Worm (Caenorhabditis elegans) whole organism, dauer: ENCODE results near the gene F20D6.15.

ENCODE experiments used
- unc-62 ChIP-seq: sonication (generic microtip); optimal IDR thresholded peaks from 2 replicates; lab custom pipeline; 2017; ENCODE audit warnings: missing biosample characterization, missing genetic modification reagents, missing genetic modification characterization

The F20D6.15 gene

DNA sequence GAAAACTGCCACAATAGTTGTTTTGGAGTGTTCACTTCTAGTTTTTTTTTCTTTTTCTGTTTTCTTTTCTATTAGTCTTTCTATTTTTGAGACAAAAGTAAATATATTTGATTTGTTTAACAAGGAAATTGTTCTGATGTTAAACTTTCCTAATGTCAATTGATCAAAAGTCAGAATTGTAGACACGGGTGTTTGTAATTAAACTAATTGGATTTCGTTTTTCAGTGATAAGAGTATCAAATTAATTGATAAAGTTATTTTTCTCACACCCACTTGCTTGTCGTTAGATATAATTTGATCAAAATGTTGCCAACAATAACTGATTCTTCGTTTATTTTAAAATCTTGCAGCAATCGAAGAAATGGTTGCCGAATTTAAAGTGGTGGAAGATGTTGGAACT is 25.1 kb downstream of the F20D6.15 start:
- no peak for TF ChIP-seq unc-62 (GFP tag; lab: Kevin White, UChicago)

DNA sequence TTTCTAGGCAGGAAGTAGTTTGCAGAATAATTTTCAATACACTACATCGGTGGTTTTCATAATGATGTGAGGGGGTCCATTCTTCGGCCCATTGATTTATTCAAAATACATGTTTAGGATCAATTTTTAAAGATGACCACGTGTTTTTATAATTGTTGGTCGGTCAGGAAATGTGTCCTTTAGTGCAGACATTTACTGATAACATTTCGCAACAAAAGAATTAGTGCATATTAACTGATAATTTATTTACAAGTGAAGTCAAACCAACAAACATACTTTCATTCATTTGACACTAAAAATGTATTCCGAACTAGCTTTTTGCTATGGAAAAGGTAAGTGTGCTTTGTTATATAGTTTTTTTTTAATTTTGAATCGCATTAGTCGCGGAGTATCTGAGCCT is 26.6 kb downstream of the F20D6.15 start, which contains the start of gene F20D6.5:
Gene F20D6.5 (plus strand): TSS at position 259 of the 400 bp plus-strand sequence.
- TF ChIP-seq unc-62 (GFP tag; lab: Kevin White, UChicago) = no peak

DNA sequence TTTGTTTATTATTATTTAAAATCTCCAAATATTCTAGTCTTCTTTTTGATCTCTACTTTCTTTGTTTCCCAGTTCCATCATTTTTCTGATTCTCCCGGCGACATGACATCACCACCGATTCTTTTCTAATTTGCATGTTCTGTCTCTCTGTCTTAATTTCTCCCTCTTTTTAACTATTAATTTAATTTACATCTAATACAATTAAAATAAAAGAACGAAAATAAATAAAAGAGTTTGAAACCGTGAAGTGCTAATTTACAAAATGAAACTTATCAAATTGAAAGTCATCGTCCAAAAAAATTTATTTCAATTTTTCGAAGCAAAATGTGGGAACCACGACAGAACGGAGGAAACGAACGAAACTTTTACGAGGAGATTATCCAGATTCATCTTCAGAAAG is 28.6 kb downstream of the F20D6.15 start, which contains the start of gene F20D6.6:
Gene F20D6.6 (plus strand): TSS at position 301 of the 400 bp plus-strand sequence.
- no peak for TF ChIP-seq unc-62 (GFP tag; lab: Kevin White, UChicago)

- no peak for TF ChIP-seq unc-62 (GFP tag; lab: Kevin White, UChicago)
Observed at ce11 chrV:8157446-8157845, 30.8 kb downstream of the F20D6.15 start, which contains the start of gene sul-2. Gene sul-2, plus strand, starts transcription at chrV:8157746.

ce11 chrV:8155743-8156142 is 32.5 kb downstream of the F20D6.15 start:
- no peak for TF ChIP-seq unc-62 (GFP tag; lab: Kevin White, UChicago)

- TF ChIP-seq unc-62 (GFP tag; lab: Kevin White, UChicago) = no peak
Observed at ce11 chrV:8145329-8145728, 42.9 kb downstream of the F20D6.15 start, which contains the start of gene D1014.13. Gene D1014.13, plus strand, starts transcription at chrV:8145629.

DNA sequence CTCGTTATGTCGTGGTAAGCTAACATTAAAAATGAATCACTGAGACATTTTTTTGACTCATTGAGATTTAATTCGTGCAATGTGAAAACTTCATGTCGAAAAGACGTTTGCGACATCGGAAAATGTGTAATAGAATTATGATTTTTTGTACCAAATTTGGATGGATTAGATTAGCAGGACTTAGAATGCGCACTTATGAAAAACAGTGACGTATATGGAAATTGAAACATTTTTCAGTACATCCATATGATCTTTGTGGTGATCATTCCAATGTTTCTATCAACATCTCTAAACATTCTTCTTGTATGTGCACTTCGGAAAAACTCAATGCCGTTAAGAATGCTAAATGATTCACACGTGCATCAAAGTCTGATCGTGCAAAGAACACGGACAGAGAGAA is 43.8 kb downstream of the F20D6.15 start:
- no peak for TF ChIP-seq unc-62 (GFP tag; lab: Kevin White, UChicago)

- no peak for TF ChIP-seq unc-62 (GFP tag; lab: Kevin White, UChicago)
Observed at ce11 chrV:8143605-8144004, 44.7 kb downstream of the F20D6.15 start, which contains the start of gene D1014.2. Gene D1014.2, plus strand, starts transcription at chrV:8143905.
